Fruit fly (Drosophila melanogaster) whole organism, embryonic: ENCODE results near the gene Gr5a.

Experiments used
- Aef1 ChIP-seq: fragments of 200-800 bp; sonication (Bioruptor generic); IDR thresholded peaks from 3 replicates; pipeline ENCODE4 v1.3.6; 2022; ENCODE audit warnings: missing biosample characterization, missing genetic modification characterization
- Atf-2 ChIP-seq: fragments of 200-800 bp; sonication (Bioruptor generic); optimal IDR thresholded peaks from 2 replicates; lab custom pipeline; 2016; ENCODE audit warnings: missing biosample characterization, missing genetic modification characterization
- BEAF-32 ChIP-seq: fragments of 200-800 bp; sonication (Bioruptor generic); optimal IDR thresholded peaks from 3 replicates; lab custom pipeline; 2017; ENCODE audit warnings: missing biosample characterization, missing genetic modification characterization, mild to moderate bottlenecking, moderate library complexity, missing genetic modification reagents
- CG1024 ChIP-seq: fragments of 200-800 bp; sonication (Bioruptor generic); IDR thresholded peaks from 2 replicates; pipeline ENCODE4 v1.3.6; 2022; ENCODE audit warnings: missing biosample characterization, missing genetic modification characterization
- CG10321 ChIP-seq: fragments of 200-800 bp; sonication (Bioruptor generic); IDR thresholded peaks from 2 replicates; pipeline ENCODE4 v1.3.6; 2022; ENCODE audit warnings: missing biosample characterization, missing genetic modification characterization
- CG11093 ChIP-seq: fragments of 200-800 bp; sonication (Bioruptor generic); IDR thresholded peaks from 3 replicates; pipeline ENCODE4 v1.3.6; 2022; ENCODE audit warnings: missing biosample characterization, missing genetic modification characterization
- CG11504 ChIP-seq: fragments of 200-800 bp; sonication (Bioruptor generic); optimal IDR thresholded peaks from 3 replicates; lab custom pipeline; 2019; ENCODE audit warnings: missing biosample characterization, mild to moderate bottlenecking, missing genetic modification characterization, moderate library complexity
- CG11560 ChIP-seq: fragments of 200-800 bp; sonication (Bioruptor generic); IDR thresholded peaks from 3 replicates; pipeline ENCODE4 v1.3.6; 2022; ENCODE audit warnings: missing biosample characterization, missing genetic modification characterization
- CG11695 ChIP-seq: fragments of 200-800 bp; sonication (Bioruptor generic); IDR thresholded peaks from 3 replicates; pipeline ENCODE4 v1.3.6; 2022; ENCODE audit warnings: missing biosample characterization, missing genetic modification characterization
- CG11723 ChIP-seq: fragments of 200-800 bp; sonication (Bioruptor generic); optimal IDR thresholded peaks from 2 replicates; lab custom pipeline; 2017; ENCODE audit warnings: missing biosample characterization, mild to moderate bottlenecking, missing genetic modification characterization
- CG12236 ChIP-seq: fragments of 200-800 bp; sonication (Bioruptor generic); optimal IDR thresholded peaks from 2 replicates; lab custom pipeline; 2016; ENCODE audit warnings: missing biosample characterization, missing genetic modification characterization
- CG13287 ChIP-seq: fragments of 200-800 bp; sonication (Bioruptor generic); IDR thresholded peaks from 2 replicates; pipeline ENCODE4 v1.3.6; 2022; ENCODE audit warnings: missing biosample characterization, missing genetic modification characterization; ENCODE audit not compliant: partially characterized antibody
- CG13624 ChIP-seq: fragments of 200-800 bp; sonication (Bioruptor generic); optimal IDR thresholded peaks from 2 replicates; lab custom pipeline; 2016; ENCODE audit warnings: missing biosample characterization, missing genetic modification characterization
- CG14667 ChIP-seq: fragments of 200-800 bp; sonication (Bioruptor generic); IDR thresholded peaks from 2 replicates; pipeline ENCODE4 v1.3.6; 2022; ENCODE audit warnings: missing biosample characterization, missing genetic modification characterization
- CG15514 ChIP-seq: fragments of 200-800 bp; sonication (Bioruptor generic); optimal IDR thresholded peaks from 3 replicates; lab custom pipeline; 2017; ENCODE audit warnings: missing biosample characterization, missing genetic modification characterization, mild to moderate bottlenecking, moderate library complexity, missing genetic modification reagents
- CG17802 ChIP-seq: fragments of 200-800 bp; sonication (Bioruptor generic); optimal IDR thresholded peaks from 2 replicates; lab custom pipeline; 2018; ENCODE audit warnings: missing biosample characterization, mild to moderate bottlenecking, missing genetic modification characterization, moderate library complexity
- CG18262 ChIP-seq: fragments of 200-800 bp; optimal IDR thresholded peaks from 3 replicates; lab custom pipeline; 2019; ENCODE audit warnings: missing biosample characterization, mild to moderate bottlenecking, missing genetic modification characterization, moderate library complexity
- CG1832 ChIP-seq: fragments of 200-800 bp; sonication (Bioruptor generic); optimal IDR thresholded peaks from 2 replicates; lab custom pipeline; 2017; ENCODE audit warnings: missing biosample characterization, mild to moderate bottlenecking, missing genetic modification characterization, inconsistent platforms
- CG2129 ChIP-seq: fragments of 200-800 bp; sonication (Bioruptor generic); IDR thresholded peaks from 2 replicates; pipeline ENCODE4 v1.3.6; 2022; ENCODE audit warnings: missing biosample characterization, missing genetic modification characterization; ENCODE audit not compliant: partially characterized antibody
- CG31365 ChIP-seq: fragments of 200-800 bp; sonication (Bioruptor generic); optimal IDR thresholded peaks from 2 replicates; lab custom pipeline; 2018; ENCODE audit warnings: missing biosample characterization, mild to moderate bottlenecking, missing genetic modification characterization
- CG31388 ChIP-seq: fragments of 200-800 bp; sonication (Bioruptor generic); optimal IDR thresholded peaks from 2 replicates; lab custom pipeline; 2016; ENCODE audit warnings: missing biosample characterization, missing genetic modification characterization
- CG3163 ChIP-seq: fragments of 200-800 bp; sonication (Bioruptor generic); optimal IDR thresholded peaks from 3 replicates; lab custom pipeline; 2016; ENCODE audit warnings: missing biosample characterization, missing genetic modification characterization
- CG33213 ChIP-seq: fragments of 200-800 bp; sonication (Bioruptor generic); optimal IDR thresholded peaks from 3 replicates; lab custom pipeline; 2016; ENCODE audit warnings: missing biosample characterization, missing genetic modification characterization
- CG3838 ChIP-seq: fragments of 200-800 bp; sonication (Bioruptor generic); optimal IDR thresholded peaks from 3 replicates; lab custom pipeline; 2016; ENCODE audit warnings: missing biosample characterization, missing genetic modification characterization
- CG8089 ChIP-seq: fragments of 200-800 bp; sonication (Bioruptor generic); optimal IDR thresholded peaks from 3 replicates; lab custom pipeline; 2016; ENCODE audit warnings: missing biosample characterization, missing genetic modification characterization
- CG9876 ChIP-seq: fragments of 200-800 bp; sonication (Bioruptor generic); optimal IDR thresholded peaks from 2 replicates; lab custom pipeline; 2016; ENCODE audit warnings: missing biosample characterization, missing genetic modification characterization
- Doc3 ChIP-seq: fragments of 200-800 bp; sonication (Bioruptor generic); IDR thresholded peaks from 3 replicates; pipeline ENCODE4 v1.3.6; 2022; ENCODE audit warnings: missing biosample characterization, missing genetic modification characterization; ENCODE audit not compliant: partially characterized antibody
- Ets65A ChIP-seq: fragments of 200-800 bp; sonication (Bioruptor generic); peaks from one replicate; lab custom pipeline; 2016; ENCODE audit warnings: missing biosample characterization, missing genetic modification characterization
- Fer1 ChIP-seq: fragments of 200-800 bp; sonication (Bioruptor generic); optimal IDR thresholded peaks from 2 replicates; lab custom pipeline; 2017; ENCODE audit warnings: missing biosample characterization, mild to moderate bottlenecking, missing genetic modification characterization
- GATAe ChIP-seq: fragments of 200-800 bp; sonication (Bioruptor generic); conservative IDR thresholded peaks from 2 replicates; pipeline ENCODE4 v1.3.6; 2022; ENCODE audit warnings: missing biosample characterization, missing genetic modification characterization
- HLH54F ChIP-seq: fragments of 200-800 bp; sonication (Bioruptor generic); optimal IDR thresholded peaks from 3 replicates; lab custom pipeline; 2016; ENCODE audit warnings: missing biosample characterization, missing genetic modification characterization
- Kr ChIP-seq: fragments of 200-800 bp; sonication (Bioruptor generic); optimal IDR thresholded peaks from 2 replicates; lab custom pipeline; 2017; ENCODE audit warnings: missing biosample characterization, mild to moderate bottlenecking, missing genetic modification characterization
- Nf-YB ChIP-seq: fragments of 200-800 bp; sonication (Bioruptor generic); optimal IDR thresholded peaks from 3 replicates; lab custom pipeline; 2019; ENCODE audit warnings: missing biosample characterization, mild to moderate bottlenecking, missing genetic modification characterization, moderate library complexity
- Poxn ChIP-seq: fragments of 200-800 bp; sonication (Bioruptor generic); IDR thresholded peaks from 2 replicates; pipeline ENCODE4 v1.3.6; 2022; ENCODE audit warnings: missing biosample characterization, missing genetic modification characterization
- Ptx1 ChIP-seq: fragments of 200-800 bp; sonication (Bioruptor generic); IDR thresholded peaks from 2 replicates; pipeline ENCODE4 v1.3.6; 2022; ENCODE audit warnings: missing biosample characterization, missing genetic modification characterization
- Sin3A ChIP-seq: fragments of >200 bp; optimal IDR thresholded peaks from 2 replicates; lab custom pipeline; 2018
- Trl ChIP-seq, 3 experiments: fragments of >200 bp in 2 of 3; fragments of 200-800 bp in 1 of 3; sonication (Bioruptor generic) in 1 of 3; optimal IDR thresholded peaks; 2 replicates in 1 of 3; 3 replicates in 2 of 3; lab custom pipeline; 2016 to 2017; ENCODE audit warnings: missing biosample characterization in 1 of 3, missing genetic modification characterization in 1 of 3
- al ChIP-seq: fragments of 200-800 bp; sonication (Bioruptor generic); IDR thresholded peaks from 2 replicates; pipeline ENCODE4 v1.3.6; 2022; ENCODE audit warnings: missing biosample characterization, missing genetic modification characterization
- bcd ChIP-seq: fragments of 200-800 bp; sonication (Bioruptor generic); optimal IDR thresholded peaks from 2 replicates; lab custom pipeline; 2017; ENCODE audit warnings: missing biosample characterization, mild to moderate bottlenecking, missing genetic modification characterization
- caup ChIP-seq: fragments of 200-800 bp; sonication (Bioruptor generic); optimal IDR thresholded peaks from 3 replicates; lab custom pipeline; 2017; ENCODE audit warnings: missing biosample characterization, mild to moderate bottlenecking, missing genetic modification characterization, moderate library complexity; ENCODE audit not compliant: severe bottlenecking
- esg ChIP-seq: fragments of 200-800 bp; sonication (Bioruptor generic); conservative IDR thresholded peaks from 2 replicates; pipeline ENCODE4 v1.3.6; 2022; ENCODE audit warnings: missing biosample characterization, missing genetic modification characterization
- gsb-n ChIP-seq: fragments of 200-800 bp; sonication (Bioruptor generic); optimal IDR thresholded peaks from 3 replicates; lab custom pipeline; 2018; ENCODE audit warnings: missing biosample characterization, mild to moderate bottlenecking, missing genetic modification characterization
- klu ChIP-seq: fragments of 200-800 bp; sonication (Bioruptor generic); IDR thresholded peaks from 2 replicates; pipeline ENCODE4 v1.3.6; 2022; ENCODE audit warnings: missing biosample characterization, missing genetic modification characterization
- knrl ChIP-seq: fragments of 200-800 bp; sonication (Bioruptor generic); IDR thresholded peaks from 3 replicates; pipeline ENCODE4 v1.3.6; 2022; ENCODE audit warnings: missing biosample characterization, missing genetic modification characterization; ENCODE audit not compliant: partially characterized antibody
- lbe ChIP-seq: fragments of 200-800 bp; sonication (Bioruptor generic); optimal IDR thresholded peaks from 2 replicates; lab custom pipeline; 2016; ENCODE audit warnings: missing biosample characterization, mild to moderate bottlenecking, missing genetic modification characterization
- pho ChIP-seq: fragments of 200-800 bp; sonication (Bioruptor generic); optimal IDR thresholded peaks from 2 replicates; lab custom pipeline; 2016; ENCODE audit warnings: missing biosample characterization, missing genetic modification characterization
- sob ChIP-seq: fragments of 200-800 bp; sonication (Bioruptor generic); IDR thresholded peaks from 2 replicates; pipeline ENCODE4 v1.3.6; 2022; ENCODE audit warnings: missing biosample characterization, missing genetic modification characterization
- ssp ChIP-seq: fragments of 200-800 bp; sonication (Bioruptor generic); IDR thresholded peaks from 2 replicates; pipeline ENCODE4 v1.3.6; 2022; ENCODE audit warnings: missing biosample characterization, missing genetic modification characterization
- trem ChIP-seq: fragments of 200-800 bp; optimal IDR thresholded peaks from 3 replicates; lab custom pipeline; 2019; ENCODE audit warnings: missing biosample characterization, mild to moderate bottlenecking, missing genetic modification characterization, moderate library complexity
- twi ChIP-seq: fragments of 200-800 bp; optimal IDR thresholded peaks from 2 replicates; lab custom pipeline; 2019; ENCODE audit warnings: missing biosample characterization, mild to moderate bottlenecking, missing genetic modification characterization, moderate library complexity
- vnd ChIP-seq: fragments of 200-800 bp; sonication (Bioruptor generic); IDR thresholded peaks from 3 replicates; pipeline ENCODE4 v1.3.6; 2022; ENCODE audit warnings: missing biosample characterization, missing genetic modification characterization; ENCODE audit not compliant: partially characterized antibody
- z ChIP-seq: fragments of 200-800 bp; sonication (Bioruptor generic); IDR thresholded peaks from 3 replicates; pipeline ENCODE4 v1.3.6; 2022; ENCODE audit warnings: missing biosample characterization, missing genetic modification characterization

Gr5a gene

dm6 chrX:5695958-5696357 lies 15.5 kb downstream of the Gr5a start (continued):
- TF ChIP-seq Poxn (GFP tag; lab: Robert Waterston, UW) (no peak), twi (peak; percentile 52), CG12236 (GFP tag; lab: Kevin White, UChicago) (no peak), CG9876 (GFP tag; lab: Kevin White, UChicago) (no peak), Trl (optimal IDR thresholded peaks at IDR 0.05; lab: Kevin White, UChicago) (no peak), Trl (GFP tag; optimal IDR thresholded peaks at IDR 0.05; lab: Kevin White, UChicago) (no peak), CG11504 (tag; lab: Kevin White, UChicago) (no peak), pho (GFP tag; lab: Kevin White, UChicago) (no peak), bcd (GFP tag; lab: Kevin White, UChicago) (no peak), CG11723 (GFP tag; lab: Kevin White, UChicago) (no peak), CG8089 (GFP tag; lab: Kevin White, UChicago) (no peak), Nf-YB (GFP tag; lab: Kevin White, UChicago) (no peak), Sin3A (lab: Kevin White, UChicago) (no peak), CG31388 (GFP tag; lab: Kevin White, UChicago) (no peak), z (GFP tag; lab: Robert Waterston, UW) (no peak), Ets65A (GFP tag; lab: Kevin White, UChicago) (no peak), knrl (GFP tag; lab: Robert Waterston, UW) (peak; percentile 63; the same call in 2 of the 3 replicates), CG13624 (GFP tag; lab: Kevin White, UChicago) (no peak), CG1832 (GFP tag; lab: Kevin White, UChicago) (no peak), Doc3 (GFP tag; lab: Robert Waterston, UW) (peak; percentile 86), CG2129 (GFP tag; lab: Robert Waterston, UW) (peak; percentile 57; the same call in 1 of the 2 replicates), Ptx1 (GFP tag; lab: Robert Waterston, UW) (no peak), BEAF-32 (GFP tag; lab: Kevin White, UChicago) (peak; percentile 72), CG31365 (no peak), Kr (GFP tag; lab: Kevin White, UChicago) (no peak), al (GFP tag; lab: Robert Waterston, UW) (no peak), Atf-2 (GFP tag; lab: Kevin White, UChicago) (no peak), sob (no peak), esg (no peak), Fer1 (GFP tag; lab: Kevin White, UChicago) (no peak), lbe (GFP tag; lab: Kevin White, UChicago) (no peak), vnd (peak; percentile 65), CG11560 (no peak), CG3838 (no peak), ssp (GFP tag; lab: Robert Waterston, UW) (no peak), CG13287 (GFP tag; lab: Robert Waterston, UW) (peak; percentile 56), CG3163 (GFP tag; lab: Kevin White, UChicago) (no peak), CG17802 (tag; lab: Kevin White, UChicago) (no peak), CG11695 (no peak), klu (GFP tag; lab: Robert Waterston, UW) (no peak), CG10321 (GFP tag; lab: Robert Waterston, UW) (no peak), CG33213 (GFP tag; lab: Kevin White, UChicago) (no peak), CG15514 (GFP tag; lab: Kevin White, UChicago) (no peak), caup (no peak), GATAe (GFP tag; lab: Robert Waterston, UW) (no peak), CG14667 (GFP tag; lab: Robert Waterston, UW) (no peak), CG18262 (peak; percentile 80), trem (tag; lab: Kevin White, UChicago) (peak; percentile 51), gsb-n (tag; lab: Kevin White, UChicago) (no peak), CG1024 (no peak), CG11093 (GFP tag; lab: Robert Waterston, UW) (no peak), Aef1 (no peak), HLH54F (no peak)
